Fruit fly (Drosophila melanogaster): ENCODE measurements around the gene CG42464.
A peak's percentile ranks its signal among the peaks of the same experiment; 100 is the strongest.

CG42464 gene

DNA sequence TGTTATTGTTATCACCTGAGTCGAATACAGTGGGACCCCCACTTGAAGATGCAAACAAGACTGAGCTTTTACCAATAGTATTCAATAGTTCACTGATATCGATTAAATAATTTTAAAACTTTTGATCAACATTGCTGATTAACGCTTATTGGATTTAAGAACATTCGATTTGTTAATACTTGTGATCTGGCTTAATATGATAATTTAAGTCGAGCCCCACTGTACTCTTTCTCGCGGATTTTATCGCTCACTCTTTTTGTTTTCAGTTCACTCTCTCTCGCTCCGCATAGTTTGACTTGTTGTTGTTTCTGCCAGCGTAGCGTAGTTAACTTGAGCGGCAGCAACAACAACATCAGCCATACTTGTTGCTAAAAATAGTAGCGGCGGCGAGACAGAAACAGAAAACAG lies 43.6 kb upstream of the CG42464 start (continued):
- TF ChIP-seq CG13894 (tag; optimal IDR thresholded peaks at IDR 0.05) (peak; percentile 97), ara (GFP tag; IDR thresholded peaks at IDR 0.05) (peak; percentile 97), dmrt99B (tag; optimal IDR thresholded peaks at IDR 0.05) (peak; percentile 99), da (GFP tag; optimal IDR thresholded peaks at IDR 0.05) (peak; percentile 92), gfzf (GFP tag; optimal IDR thresholded peaks at IDR 0.05) (peak; percentile 22), CG17612 (GFP tag; IDR thresholded peaks at IDR 0.05) (peak; percentile 93), CG6683 (GFP tag; optimal IDR thresholded peaks at IDR 0.05) (peak; percentile 96), CHES-1-like (GFP tag; optimal IDR thresholded peaks at IDR 0.05) (peak; percentile 98), CG10979 (tag; optimal IDR thresholded peaks at IDR 0.05) (peak; percentile 98), NFAT (GFP tag; IDR thresholded peaks at IDR 0.05) (peak; percentile 98), CG1602 (GFP tag; optimal IDR thresholded peaks at IDR 0.05) (peak; percentile 96), Sox100B (GFP tag; optimal IDR thresholded peaks at IDR 0.05) (peak; percentile 98), CG10654 (GFP tag; optimal IDR thresholded peaks at IDR 0.05) (peak; percentile 98), CG9876 (GFP tag; optimal IDR thresholded peaks at IDR 0.05) (peak; percentile 94), CG8478 (optimal IDR thresholded peaks at IDR 0.05) (no peak), CG10147 (GFP tag; optimal IDR thresholded peaks at IDR 0.05) (peak; percentile 98), CG7928 (GFP tag; optimal IDR thresholded peaks at IDR 0.05) (peak; percentile 81), CG11398 (GFP tag; optimal IDR thresholded peaks at IDR 0.05) (peak; percentile 97), hkb (optimal IDR thresholded peaks at IDR 0.05) (no peak), hkb (GFP tag; IDR thresholded peaks at IDR 0.05) (peak; percentile 99), CG10274 (GFP tag; optimal IDR thresholded peaks at IDR 0.05) (peak; percentile 92), CG10565 (GFP tag; optimal IDR thresholded peaks at IDR 0.05) (peak; percentile 88), kay (GFP tag; optimal IDR thresholded peaks at IDR 0.05) (peak; percentile 95), Dbx (GFP tag; IDR thresholded peaks at IDR 0.05) (peak; percentile 98), tna (GFP tag; IDR thresholded peaks at IDR 0.05; ENCODE audit: partially characterized antibody) (no peak), CG10462 (GFP tag; optimal IDR thresholded peaks at IDR 0.05) (peak; percentile 96), CG7786 (GFP tag; optimal IDR thresholded peaks at IDR 0.05) (peak; percentile 98), Poxn (GFP tag; IDR thresholded peaks at IDR 0.05) (peak; percentile 93), Hr78 (GFP tag; optimal IDR thresholded peaks at IDR 0.05) (peak in 1 of 2 experiments; percentile 93), CG16813 (GFP tag; IDR thresholded peaks at IDR 0.05; ENCODE audit: partially characterized antibody) (no peak), CG14667 (GFP tag; IDR thresholded peaks at IDR 0.05) (peak; percentile 97), dysf (GFP tag; IDR thresholded peaks at IDR 0.05) (peak; percentile 99), oc (tag; optimal IDR thresholded peaks at IDR 0.05) (peak; percentile 98), CG17385 (GFP tag; optimal IDR thresholded peaks at IDR 0.05) (peak; percentile 97), CG2202 (tag; optimal IDR thresholded peaks at IDR 0.05) (peak; percentile 97), tap (tag; optimal IDR thresholded peaks at IDR 0.05) (peak; percentile 99), gsb-n (tag; optimal IDR thresholded peaks at IDR 0.05) (peak; percentile 98), CG10366 (GFP tag; IDR thresholded peaks at IDR 0.05) (peak; percentile 98), scrt (GFP tag; optimal IDR thresholded peaks at IDR 0.05) (peak; percentile 97), lab (GFP tag; optimal IDR thresholded peaks at IDR 0.05) (peak; percentile 99), Xrp1 (GFP tag; IDR thresholded peaks at IDR 0.05) (peak; percentile 99), corto (GFP tag; optimal IDR thresholded peaks at IDR 0.05) (peak; percentile 98), CG12071 (GFP tag; optimal IDR thresholded peaks at IDR 0.05) (peak; percentile 99), toy (GFP tag; IDR thresholded peaks at IDR 0.05) (peak; percentile 92), CG7839 (tag; optimal IDR thresholded peaks at IDR 0.05) (peak; percentile 99), eyg (GFP tag; optimal IDR thresholded peaks at IDR 0.05) (peak; percentile 97), CG11456 (GFP tag; IDR thresholded peaks at IDR 0.05) (peak; percentile 97), MESR4 (GFP tag; optimal IDR thresholded peaks at IDR 0.05) (peak; percentile 74), CG8359 (GFP tag; optimal IDR thresholded peaks at IDR 0.05; ENCODE audit: borderline replicate concordance) (peak; percentile 95), nerfin-1 (tag; optimal IDR thresholded peaks at IDR 0.05) (peak; percentile 98), CrebB (tag; optimal IDR thresholded peaks at IDR 0.05) (peak; percentile 98)

Measured in whole organism, embryonic.